Worm (Caenorhabditis elegans): ENCODE data around the gene F21G4.3.

ce11 chrX:9918997-9919396 is 24.1 kb downstream of the F21G4.3 start, which contains the start of gene folr-1:
- no peak for TF ChIP-seq egl-27 (tag; optimal IDR thresholded peaks at IDR 0.05)
- TF ChIP-seq ztf-11 (tag; optimal IDR thresholded peaks at IDR 0.05), result no peak
- no peak for TF ChIP-seq unc-39 (tag; optimal IDR thresholded peaks at IDR 0.05)
- no peak for TF ChIP-seq aly-2 (tag; optimal IDR thresholded peaks at IDR 0.05)
- TF ChIP-seq fos-1 (tag; optimal IDR thresholded peaks at IDR 0.05), result no peak

Data from whole organism, L4 larva.